Worm (Caenorhabditis elegans): ENCODE measurements around the gene K02E10.4.

- TF ChIP-seq klf-2 (GFP tag; conservative IDR thresholded peaks at IDR 0.05), result no peak
- TF ChIP-seq ztf-29 (GFP tag; IDR thresholded peaks at IDR 0.05), result no peak
Measured at ce11 chrX:2522658-2523057, 39.6 kb downstream of the K02E10.4 start.
